Worm (Caenorhabditis elegans) whole organism, L4 larva: ENCODE data around the gene nlp-33.
A peak's percentile ranks its signal among the peaks of the same experiment; 100 is the strongest.

Experiments
- F44E2.7 ChIP-seq: fragments of 200-800 bp; sonication (Bioruptor generic); IDR thresholded peaks from 2 replicates; pipeline ENCODE4 v2.1.2; 2022; ENCODE audit warnings: missing genetic modification characterization, missing compliant biosample characterization
- F49E8.2 ChIP-seq: sonication (generic microtip); optimal IDR thresholded peaks from 2 replicates; lab custom pipeline; 2016; ENCODE audit warnings: missing compliant biosample characterization, mild to moderate bottlenecking, missing genetic modification characterization, borderline replicate concordance
- Y48G9A.11 ChIP-seq: fragments of 200-800 bp; sonication (Bioruptor generic); IDR thresholded peaks from 2 replicates; pipeline ENCODE4 v1.3.6; 2022; ENCODE audit warnings: missing genetic modification reagents, missing genetic modification characterization, missing compliant biosample characterization
- Y5F2A.4 ChIP-seq: fragments of 200-800 bp; sonication (Bioruptor generic); optimal IDR thresholded peaks from 2 replicates; lab custom pipeline; 2018; ENCODE audit warnings: mild to moderate bottlenecking, missing genetic modification characterization, missing compliant biosample characterization
- aha-1 ChIP-seq: fragments of 150-350 bp; peaks from one replicate; lab custom pipeline; 2014; ENCODE audit warnings: missing biosample characterization, missing genetic modification characterization
- ama-1 ChIP-seq: fragments of 150-350 bp; optimal IDR thresholded peaks from 2 replicates; lab custom pipeline; 2014; ENCODE audit warnings: inconsistent platforms, mixed read lengths
- ceh-32 ChIP-seq: sonication (generic microtip); optimal IDR thresholded peaks from 2 replicates; lab custom pipeline; 2016; ENCODE audit warnings: mild to moderate bottlenecking, missing genetic modification characterization, missing compliant biosample characterization; ENCODE audit not compliant: poor library complexity
- ces-1 ChIP-seq: fragments of 150-350 bp; sonication (generic microtip); optimal IDR thresholded peaks from 4 replicates; lab custom pipeline; 2014; ENCODE audit warnings: missing biosample characterization, missing genetic modification reagents, missing genetic modification characterization
- ctbp-1 ChIP-seq: fragments of 200-800 bp; sonication (Bioruptor generic); IDR thresholded peaks from 2 replicates; pipeline ENCODE4 v1.3.6; 2022; ENCODE audit warnings: missing genetic modification reagents, missing genetic modification characterization, missing compliant biosample characterization
- daf-12 ChIP-seq: fragments of 150-350 bp; optimal IDR thresholded peaks from 2 replicates; lab custom pipeline; 2014; ENCODE audit warnings: missing biosample characterization, missing genetic modification reagents, missing genetic modification characterization
- daf-8 ChIP-seq: fragments of 200-800 bp; sonication (Bioruptor generic); IDR thresholded peaks from 2 replicates; pipeline ENCODE4 v1.3.6; 2022; ENCODE audit warnings: missing genetic modification characterization, missing compliant biosample characterization
- dmd-8 ChIP-seq: fragments of 200-800 bp; sonication (Bioruptor generic); IDR thresholded peaks from 2 replicates; pipeline ENCODE4 v1.3.6; 2022; ENCODE audit warnings: missing genetic modification characterization, missing compliant biosample characterization
- egl-43 ChIP-seq: fragments of 200-800 bp; sonication (Bioruptor generic); IDR thresholded peaks from 2 replicates; pipeline ENCODE4 v1.3.6; 2022; ENCODE audit warnings: missing genetic modification reagents, missing genetic modification characterization, missing compliant biosample characterization
- fos-1 ChIP-seq: fragments of 150-350 bp; optimal IDR thresholded peaks from 2 replicates; lab custom pipeline; 2014; ENCODE audit warnings: missing biosample characterization, missing genetic modification characterization
- gei-8 ChIP-seq: fragments of 200-800 bp; sonication (Bioruptor generic); optimal IDR thresholded peaks from 2 replicates; lab custom pipeline; 2018; ENCODE audit warnings: mild to moderate bottlenecking, missing genetic modification characterization, missing compliant biosample characterization
- hlh-30 ChIP-seq: sonication (generic microtip); optimal IDR thresholded peaks from 2 replicates; lab custom pipeline; 2017; ENCODE audit warnings: antibody characterized with exemption, mild to moderate bottlenecking, missing genetic modification characterization, missing compliant biosample characterization; ENCODE audit not compliant: insufficient read depth
- lin-15B ChIP-seq: fragments of 150-350 bp; sonication (generic microtip); optimal IDR thresholded peaks from 3 replicates; lab custom pipeline; 2014; ENCODE audit warnings: missing biosample characterization, missing genetic modification characterization
- madf-9 ChIP-seq: fragments of 200-800 bp; sonication (Bioruptor generic); conservative IDR thresholded peaks from 2 replicates; pipeline ENCODE4 v1.3.6; 2022; ENCODE audit warnings: missing genetic modification reagents, missing genetic modification characterization, missing compliant biosample characterization
- mdt-29 ChIP-seq: fragments of 200-800 bp; sonication (Bioruptor generic); IDR thresholded peaks from 2 replicates; pipeline ENCODE4 v1.3.6; 2022; ENCODE audit warnings: missing genetic modification reagents, missing genetic modification characterization, missing compliant biosample characterization
- mep-1 ChIP-seq: fragments of 150-350 bp; sonication (generic microtip); optimal IDR thresholded peaks from 3 replicates; lab custom pipeline; 2014; ENCODE audit warnings: missing biosample characterization, missing genetic modification characterization
- mxl-2 ChIP-seq: fragments of 200-800 bp; sonication (Bioruptor generic); conservative IDR thresholded peaks from 2 replicates; pipeline ENCODE4 v1.3.6; 2022; ENCODE audit warnings: missing genetic modification reagents, missing genetic modification characterization, missing compliant biosample characterization
- nhr-102 ChIP-seq: sonication (generic microtip); optimal IDR thresholded peaks from 2 replicates; lab custom pipeline; 2016; ENCODE audit warnings: mild to moderate bottlenecking, missing genetic modification characterization, moderate library complexity, missing compliant biosample characterization
- nhr-11 ChIP-seq: fragments of 150-350 bp; optimal IDR thresholded peaks from 2 replicates; lab custom pipeline; 2014; ENCODE audit warnings: missing biosample characterization, missing genetic modification characterization
- nhr-25 ChIP-seq: sonication (generic microtip); optimal IDR thresholded peaks from 2 replicates; lab custom pipeline; 2017; ENCODE audit warnings: missing genetic modification characterization, mild to moderate bottlenecking, missing compliant biosample characterization, antibody characterized with exemption, moderate library complexity, borderline replicate concordance; ENCODE audit not compliant: insufficient read depth
- nhr-28 ChIP-seq: fragments of 150-350 bp; optimal IDR thresholded peaks from 2 replicates; lab custom pipeline; 2014; ENCODE audit warnings: missing biosample characterization, missing genetic modification characterization
- nhr-41 ChIP-seq: fragments of 200-800 bp; sonication (Bioruptor generic); IDR thresholded peaks from 2 replicates; pipeline ENCODE4 v1.3.6; 2022; ENCODE audit warnings: missing genetic modification reagents, missing genetic modification characterization, missing compliant biosample characterization
- nhr-42 ChIP-seq: fragments of 200-800 bp; sonication (Bioruptor generic); IDR thresholded peaks from 2 replicates; pipeline ENCODE4 v1.3.6; 2022; ENCODE audit warnings: missing genetic modification characterization, missing compliant biosample characterization
- nhr-77 ChIP-seq: fragments of 150-350 bp; optimal IDR thresholded peaks from 2 replicates; lab custom pipeline; 2014; ENCODE audit warnings: missing biosample characterization, missing genetic modification characterization
- pha-4 ChIP-seq, 2 experiments: fragments of 150-350 bp in 1 of 2; fragments of 200-800 bp in 1 of 2; sonication (Bioruptor generic) in 1 of 2; IDR thresholded peaks in 1 of 2; optimal IDR thresholded peaks in 1 of 2; 2 replicates each; pipeline versions ENCODE4 v1.3.6 to Lab custom; 2014 to 2022; ENCODE audit warnings: missing genetic modification characterization in 2 of 2, missing genetic modification reagents in 2 of 2, missing biosample characterization in 1 of 2, missing compliant biosample characterization in 1 of 2
- pqm-1 ChIP-seq: sonication (generic microtip); optimal IDR thresholded peaks from 2 replicates; lab custom pipeline; 2017; ENCODE audit warnings: missing biosample characterization, missing genetic modification characterization
- rbr-2 ChIP-seq: sonication (generic microtip); optimal IDR thresholded peaks from 2 replicates; lab custom pipeline; 2016; ENCODE audit warnings: missing genotype, missing genetic modification characterization, missing compliant biosample characterization
- sdz-12 ChIP-seq: fragments of 200-800 bp; sonication (Bioruptor generic); optimal IDR thresholded peaks from 2 replicates; lab custom pipeline; 2018; ENCODE audit warnings: mild to moderate bottlenecking, missing genetic modification characterization, missing compliant biosample characterization
- snpc-4 ChIP-seq: fragments of 150-350 bp; optimal IDR thresholded peaks from 2 replicates; lab custom pipeline; 2014; ENCODE audit warnings: missing biosample characterization, missing genetic modification characterization
- unc-130 ChIP-seq: sonication (generic microtip); optimal IDR thresholded peaks from 2 replicates; lab custom pipeline; 2016; ENCODE audit warnings: missing genetic modification reagents, missing genetic modification characterization, missing compliant biosample characterization
- unc-39 ChIP-seq: sonication (generic microtip); optimal IDR thresholded peaks from 2 replicates; lab custom pipeline; 2017; ENCODE audit warnings: missing biosample characterization, missing genetic modification characterization
- unc-62 ChIP-seq, 3 experiments: fragments of 150-350 bp in 1 of 3; sonication (generic microtip); optimal IDR thresholded peaks in 2 of 3; peaks in 1 of 3; 1 replicate in 1 of 3; 2 replicates in 2 of 3; lab custom pipeline; 2014 to 2017; ENCODE audit warnings: missing biosample characterization in 3 of 3, missing genetic modification characterization in 3 of 3, missing genetic modification reagents in 3 of 3, missing genotype in 1 of 3
- zfp-3 ChIP-seq: fragments of 200-800 bp; sonication (Bioruptor generic); conservative IDR thresholded peaks from 2 replicates; pipeline ENCODE4 v1.3.6; 2022; ENCODE audit warnings: missing genetic modification reagents, missing genetic modification characterization, missing compliant biosample characterization
- zip-11 ChIP-seq: fragments of 200-800 bp; sonication (Bioruptor generic); IDR thresholded peaks from 2 replicates; pipeline ENCODE4 v1.3.6; 2022; ENCODE audit warnings: missing genetic modification characterization, missing compliant biosample characterization
- ztf-7 ChIP-seq: fragments of 150-350 bp; optimal IDR thresholded peaks from 2 replicates; lab custom pipeline; 2014; ENCODE audit warnings: missing biosample characterization, missing genetic modification characterization

The nlp-33 gene

ce11 chrV:11146958-11147779 is at the start of gene nlp-33, which contains the start of gene T19C4.24:
nlp-33 (plus strand) TSS chrV:11147346.
T19C4.24 (minus strand) TSS chrV:11147008.
- peak; percentile 78 for TF ChIP-seq nhr-25 (tag; lab: Kevin White, UChicago)
- no peak for TF ChIP-seq unc-130 (GFP tag; lab: Kevin White, UChicago)
- TF ChIP-seq egl-43: 0 out of 2 replicates have a peak, but pooled peaks have one; percentile 14
- peak; percentile 94 for TF ChIP-seq ama-1
- TF ChIP-seq zfp-3 (GFP tag; lab: Robert Waterston, UW): no peak
- no peak for TF ChIP-seq dmd-8 (GFP tag; lab: Robert Waterston, UW)
- TF ChIP-seq Y5F2A.4 (GFP tag; lab: Kevin White, UChicago): no peak
- TF ChIP-seq ctbp-1: 0 out of 2 replicates have a peak, but pooled peaks have one; percentile 15
- TF ChIP-seq gei-8 (GFP tag; lab: Kevin White, UChicago): peak; percentile 50
- TF ChIP-seq unc-62 (GFP tag; optimal IDR thresholded peaks at IDR 0.05 in 1 of 2; lab: Kevin White, UChicago): peak in 1 of 2 experiments; percentile 97
- TF ChIP-seq unc-62 (tag; optimal IDR thresholded peaks at IDR 0.05; lab: Kevin White, UChicago): no peak
- TF ChIP-seq madf-9 (GFP tag; lab: Robert Waterston, UW): 0 out of 2 replicates have a peak, but pooled peaks have one; percentile 4
- 0 out of 2 replicates have a peak, but pooled peaks have one; percentile 50 for TF ChIP-seq mxl-2 (GFP tag; lab: Robert Waterston, UW)
- peak; percentile 49 for TF ChIP-seq hlh-30

- TF ChIP-seq fos-1 (tag; lab: Kevin White, UChicago) (no peak), mep-1 (no peak), nhr-102 (tag; lab: Kevin White, UChicago) (no peak), nhr-41 (GFP tag; lab: Robert Waterston, UW) (no peak), pqm-1 (tag; lab: Kevin White, UChicago) (no peak), F44E2.7 (GFP tag; lab: Robert Waterston, UW) (no peak)
- TF ChIP-seq, all 104 proteins: peak for 0
Observed at ce11 chrV:11098599-11098998, 48.5 kb upstream of the nlp-33 start, which contains the start of gene cdkl-1. cdkl-1 (plus strand) TSS chrV:11098899.

- peak in 1 of 2 experiments; percentile 90 for TF ChIP-seq unc-62 (GFP tag; optimal IDR thresholded peaks at IDR 0.05 in 1 of 2; lab: Kevin White, UChicago)
- TF ChIP-seq unc-62 (tag; optimal IDR thresholded peaks at IDR 0.05; lab: Kevin White, UChicago): no peak
- no peak for TF ChIP-seq daf-8 (GFP tag; lab: Robert Waterston, UW)
- TF ChIP-seq lin-15B (tag; lab: Kevin White, UChicago): no peak
- no peak for TF ChIP-seq Y48G9A.11 (GFP tag; lab: Robert Waterston, UW)
- TF ChIP-seq nhr-77 (tag; lab: Kevin White, UChicago): no peak
- TF ChIP-seq unc-130 (GFP tag; lab: Kevin White, UChicago): no peak
Observed at ce11 chrV:11104408-11104807, 42.7 kb upstream of the nlp-33 start.

ce11 chrV:11109647-11110046 is 37.5 kb upstream of the nlp-33 start, which contains the start of gene Y42A5A.5:
Y42A5A.5 (minus strand) TSS chrV:11109747.
- peak; percentile 58 for TF ChIP-seq aha-1 (tag; lab: Kevin White, UChicago)

- TF ChIP-seq dmd-8 (GFP tag; lab: Robert Waterston, UW): no peak
- TF ChIP-seq ces-1 (GFP tag; lab: Kevin White, UChicago): no peak
- TF ChIP-seq daf-12 (tag; lab: Kevin White, UChicago): no peak
- TF ChIP-seq zip-11 (GFP tag; lab: Robert Waterston, UW): no peak
- TF ChIP-seq nhr-25 (tag; lab: Kevin White, UChicago): peak; percentile 2
- TF ChIP-seq ztf-7 (tag; lab: Kevin White, UChicago): peak; percentile 58
- no peak for TF ChIP-seq nhr-11 (tag; lab: Kevin White, UChicago)
- no peak for TF ChIP-seq ceh-32 (tag; lab: Kevin White, UChicago)
- TF ChIP-seq rbr-2: peak; percentile 47
- no peak for TF ChIP-seq lin-15B (tag; lab: Kevin White, UChicago)
- TF ChIP-seq nhr-28 (tag; lab: Kevin White, UChicago): peak; percentile 48
- peak; percentile 75 for TF ChIP-seq unc-130 (GFP tag; lab: Kevin White, UChicago)
- TF ChIP-seq F49E8.2 (tag; lab: Kevin White, UChicago): no peak
- TF ChIP-seq mdt-29: no peak
- TF ChIP-seq unc-39 (tag; lab: Kevin White, UChicago): no peak
- TF ChIP-seq nhr-42 (GFP tag; lab: Robert Waterston, UW): no peak
- TF ChIP-seq sdz-12 (GFP tag; lab: Kevin White, UChicago): no peak
- no peak for TF ChIP-seq egl-43
- TF ChIP-seq snpc-4 (tag; lab: Kevin White, UChicago): no peak
- peak; percentile 36; the same call in 1 of the 2 replicates for TF ChIP-seq pha-4 (GFP tag; IDR thresholded peaks at IDR 0.05; lab: Robert Waterston, UW)
- no peak for TF ChIP-seq pha-4 (tag; optimal IDR thresholded peaks at IDR 0.05; lab: Kevin White, UChicago)
Observed at ce11 chrV:11113041-11113574, 34.0 kb upstream of the nlp-33 start, which contains the start of gene erfa-3. erfa-3 (minus strand) TSS chrV:11113091.
